Worm (Caenorhabditis elegans): ENCODE results near the gene C29E4.13.

DNA sequence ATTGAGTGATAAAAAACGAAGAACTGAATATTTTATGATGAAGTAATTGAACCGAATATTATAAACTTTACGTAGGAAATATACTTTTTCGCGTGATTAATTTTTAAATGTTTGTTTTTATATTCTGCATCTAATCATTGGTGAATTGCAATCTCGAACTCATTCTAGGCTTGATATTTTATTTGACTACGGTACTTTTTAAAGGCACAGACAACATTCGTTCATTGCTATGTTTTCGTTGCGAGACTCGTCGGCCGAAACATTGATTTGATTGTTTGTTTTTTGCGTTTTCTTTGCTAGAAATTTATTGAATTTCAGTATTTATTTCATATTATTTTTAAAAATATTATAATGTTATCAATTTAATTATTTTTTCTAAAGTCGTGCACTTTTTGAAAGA, 49.3 kb upstream of the C29E4.13 start, which contains the start of gene C06G4.4:
- TF ChIP-seq ama-1 (optimal IDR thresholded peaks at IDR 0.05), result no peak
- no peak for TF ChIP-seq flt-1 (GFP tag; IDR thresholded peaks at IDR 0.05)
- no peak for TF ChIP-seq hnd-1 (tag; optimal IDR thresholded peaks at IDR 0.05)
- TF ChIP-seq ceh-13 (GFP tag; optimal IDR thresholded peaks at IDR 0.05), result no peak
- no peak for TF ChIP-seq tbx-11 (GFP tag; IDR thresholded peaks at IDR 0.05)
- no peak for TF ChIP-seq B0310.2 (tag; optimal IDR thresholded peaks at IDR 0.05)
